Worm (Caenorhabditis elegans) whole organism, late embryonic: Measurements from ENCODE around the gene sqv-2.

Source experiments
- F13H6.1 ChIP-seq: sonication (generic microtip); optimal IDR thresholded peaks from 2 replicates; lab custom pipeline; 2016; ENCODE audit warnings: missing genetic modification characterization, missing compliant biosample characterization
- Y22D7AL.16 ChIP-seq: sonication (generic microtip); optimal IDR thresholded peaks from 2 replicates; lab custom pipeline; 2016; ENCODE audit warnings: missing genetic modification characterization, missing compliant biosample characterization
- ama-1 ChIP-seq: fragments of 150-350 bp; optimal IDR thresholded peaks from 2 replicates; lab custom pipeline; 2014
- ceh-45 ChIP-seq: fragments of 200-800 bp; sonication (Bioruptor generic); IDR thresholded peaks from 2 replicates; pipeline ENCODE4 v1.3.6; 2022; ENCODE audit warnings: missing genetic modification reagents, missing genetic modification characterization, missing compliant biosample characterization
- eyg-1 ChIP-seq: sonication (generic microtip); optimal IDR thresholded peaks from 2 replicates; lab custom pipeline; 2016; ENCODE audit warnings: missing genotype, missing genetic modification characterization, missing compliant biosample characterization
- gmeb-2 ChIP-seq: sonication (generic microtip); optimal IDR thresholded peaks from 2 replicates; lab custom pipeline; 2016; ENCODE audit warnings: missing genetic modification characterization, inconsistent platforms, missing compliant biosample characterization
- lin-11 ChIP-seq: fragments of 200-800 bp; sonication (Bioruptor generic); optimal IDR thresholded peaks from 2 replicates; lab custom pipeline; 2018; ENCODE audit warnings: mild to moderate bottlenecking, missing genetic modification characterization, missing compliant biosample characterization

DNA sequence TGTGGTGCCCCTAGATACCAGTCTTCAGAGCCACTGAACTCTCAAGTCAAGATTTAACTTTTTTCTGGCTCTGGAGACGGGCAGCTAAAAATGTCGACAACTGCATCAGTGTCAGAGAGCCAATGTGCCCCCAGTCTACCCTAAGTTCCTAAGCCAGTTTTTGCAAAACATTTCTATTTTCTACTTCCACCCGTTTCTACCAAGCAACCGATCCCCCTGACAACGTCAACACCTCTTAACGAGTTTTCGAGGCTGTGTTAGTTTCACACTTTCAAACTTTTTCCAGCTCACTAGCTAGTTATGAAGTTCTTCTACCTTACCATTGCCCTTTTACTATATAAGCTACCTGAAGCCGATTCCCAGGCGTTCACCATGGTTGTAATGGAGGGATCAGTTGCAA is 30.0 kb downstream of the sqv-2 start, which contains the start of gene Y110A2AL.5:
- TF ChIP-seq ama-1 (lab: Kevin White, UChicago) (no peak), gmeb-2 (tag; lab: Kevin White, UChicago) (no peak), eyg-1 (tag; lab: Kevin White, UChicago) (no peak), F13H6.1 (tag; lab: Kevin White, UChicago) (no peak), Y22D7AL.16 (tag; lab: Kevin White, UChicago) (no peak), lin-11 (no peak), ceh-45 (no peak)
